Fruit fly (Drosophila melanogaster): ENCODE measurements around the gene tilB.
A peak's percentile ranks its signal among the peaks of the same experiment; 100 is the strongest.

- TF ChIP-seq EcR (GFP tag; optimal IDR thresholded peaks at IDR 0.05) (no peak), Ets98B (GFP tag; IDR thresholded peaks at IDR 0.05) (no peak), CG32121 (GFP tag; IDR thresholded peaks at IDR 0.05) (no peak), CG4496 (GFP tag; IDR thresholded peaks at IDR 0.05) (peak; percentile 44; the same call in 1 of the 3 replicates), Pif1B (GFP tag; optimal IDR thresholded peaks at IDR 0.05) (no peak), rn (GFP tag; IDR thresholded peaks at IDR 0.05) (no peak), Snoo (tag; optimal IDR thresholded peaks at IDR 0.05) (no peak), fd96Ca (GFP tag; IDR thresholded peaks at IDR 0.05) (no peak), CG9948 (tag; optimal IDR thresholded peaks at IDR 0.05) (no peak)
Observed at dm6 chrX:22455023-22455422, 5.5 kb downstream of the tilB start, which contains the start of gene wap.

Measured in whole organism, pupa.